Worm (Caenorhabditis elegans) whole organism, L4 larva: Measurements from ENCODE around the gene ced-13.

ENCODE experiments used
- D1046.2 ChIP-seq: fragments of 200-800 bp; sonication (Bioruptor generic); IDR thresholded peaks from 2 replicates; pipeline ENCODE4 v1.3.6; 2022; ENCODE audit warnings: missing genetic modification characterization, missing compliant biosample characterization
- F26F4.8 ChIP-seq: fragments of 200-800 bp; sonication (Bioruptor generic); conservative IDR thresholded peaks from 2 replicates; pipeline ENCODE4 v1.3.6; 2022; ENCODE audit warnings: missing genetic modification characterization, missing compliant biosample characterization
- F44E2.7 ChIP-seq: fragments of 200-800 bp; sonication (Bioruptor generic); IDR thresholded peaks from 2 replicates; pipeline ENCODE4 v2.1.2; 2022; ENCODE audit warnings: missing genetic modification characterization, missing compliant biosample characterization
- R02D3.7 ChIP-seq: fragments of 150-350 bp; sonication (generic microtip); optimal IDR thresholded peaks from 3 replicates; lab custom pipeline; 2014; ENCODE audit warnings: missing biosample characterization, missing genetic modification characterization
- T20F7.1 ChIP-seq: fragments of 200-800 bp; sonication (Bioruptor generic); optimal IDR thresholded peaks from 2 replicates; lab custom pipeline; 2018; ENCODE audit warnings: mild to moderate bottlenecking, missing genetic modification characterization, missing compliant biosample characterization
- Y105C5A.15 ChIP-seq: fragments of 200-800 bp; sonication (Bioruptor generic); IDR thresholded peaks from 2 replicates; pipeline ENCODE4 v1.3.6; 2022; ENCODE audit warnings: missing genetic modification characterization, missing compliant biosample characterization
- Y5F2A.4 ChIP-seq: fragments of 200-800 bp; sonication (Bioruptor generic); optimal IDR thresholded peaks from 2 replicates; lab custom pipeline; 2018; ENCODE audit warnings: mild to moderate bottlenecking, missing genetic modification characterization, missing compliant biosample characterization
- Y75B8A.6 ChIP-seq: fragments of 200-800 bp; sonication (Bioruptor generic); IDR thresholded peaks from 2 replicates; pipeline ENCODE4 v1.3.6; 2022; ENCODE audit warnings: missing genetic modification reagents, missing genetic modification characterization, missing compliant biosample characterization
- ZK337.2 ChIP-seq: fragments of 200-800 bp; sonication (Bioruptor generic); IDR thresholded peaks from 2 replicates; pipeline ENCODE4 v1.3.6; 2022; ENCODE audit warnings: missing genetic modification reagents, missing genetic modification characterization, missing compliant biosample characterization
- aha-1 ChIP-seq: fragments of 150-350 bp; peaks from one replicate; lab custom pipeline; 2014; ENCODE audit warnings: missing biosample characterization, missing genetic modification characterization
- ama-1 ChIP-seq: fragments of 150-350 bp; optimal IDR thresholded peaks from 2 replicates; lab custom pipeline; 2014; ENCODE audit warnings: inconsistent platforms, mixed read lengths
- ceh-32 ChIP-seq: sonication (generic microtip); optimal IDR thresholded peaks from 2 replicates; lab custom pipeline; 2016; ENCODE audit warnings: mild to moderate bottlenecking, missing genetic modification characterization, missing compliant biosample characterization; ENCODE audit not compliant: poor library complexity
- ceh-44 ChIP-seq: fragments of 200-800 bp; sonication (Bioruptor generic); IDR thresholded peaks from 2 replicates; pipeline ENCODE4 v1.3.6; 2022; ENCODE audit warnings: missing genetic modification reagents, missing genetic modification characterization, missing compliant biosample characterization
- ctbp-1 ChIP-seq: fragments of 200-800 bp; sonication (Bioruptor generic); IDR thresholded peaks from 2 replicates; pipeline ENCODE4 v1.3.6; 2022; ENCODE audit warnings: missing genetic modification reagents, missing genetic modification characterization, missing compliant biosample characterization
- daf-16 ChIP-seq, 3 experiments: sonication (generic microtip); optimal IDR thresholded peaks; 2 replicates each; lab custom pipeline; 2016 to 2017; ENCODE audit warnings: missing genetic modification characterization in 3 of 3, missing genetic modification reagents in 3 of 3, mild to moderate bottlenecking in 2 of 3, missing compliant biosample characterization in 2 of 3, missing biosample characterization in 1 of 3, moderate library complexity in 1 of 3
- daf-8 ChIP-seq: fragments of 200-800 bp; sonication (Bioruptor generic); IDR thresholded peaks from 2 replicates; pipeline ENCODE4 v1.3.6; 2022; ENCODE audit warnings: missing genetic modification characterization, missing compliant biosample characterization
- dmd-8 ChIP-seq: fragments of 200-800 bp; sonication (Bioruptor generic); IDR thresholded peaks from 2 replicates; pipeline ENCODE4 v1.3.6; 2022; ENCODE audit warnings: missing genetic modification characterization, missing compliant biosample characterization
- duxl-1 ChIP-seq: sonication (generic microtip); optimal IDR thresholded peaks from 2 replicates; lab custom pipeline; 2016; ENCODE audit warnings: mild to moderate bottlenecking, missing genetic modification characterization, moderate library complexity, missing compliant biosample characterization; ENCODE audit not compliant: poor library complexity
- dve-1 ChIP-seq: sonication (generic microtip); optimal IDR thresholded peaks from 2 replicates; lab custom pipeline; 2017; ENCODE audit warnings: antibody characterized with exemption, mild to moderate bottlenecking, missing genetic modification characterization, missing compliant biosample characterization; ENCODE audit not compliant: insufficient read depth
- gei-8 ChIP-seq: fragments of 200-800 bp; sonication (Bioruptor generic); optimal IDR thresholded peaks from 2 replicates; lab custom pipeline; 2018; ENCODE audit warnings: mild to moderate bottlenecking, missing genetic modification characterization, missing compliant biosample characterization
- hif-1 ChIP-seq, 2 experiments: sonication (generic microtip); optimal IDR thresholded peaks; 2 replicates each; lab custom pipeline; 2016 to 2017; ENCODE audit warnings: missing compliant biosample characterization in 2 of 2, missing genetic modification characterization in 2 of 2, missing genetic modification reagents in 2 of 2, missing genotype in 2 of 2, mild to moderate bottlenecking in 1 of 2
- mxl-3 ChIP-seq: fragments of 200-800 bp; sonication (Bioruptor generic); optimal IDR thresholded peaks from 2 replicates; lab custom pipeline; 2018; ENCODE audit warnings: mild to moderate bottlenecking, missing genetic modification characterization, missing compliant biosample characterization
- nhr-102 ChIP-seq: sonication (generic microtip); optimal IDR thresholded peaks from 2 replicates; lab custom pipeline; 2016; ENCODE audit warnings: mild to moderate bottlenecking, missing genetic modification characterization, moderate library complexity, missing compliant biosample characterization
- nhr-11 ChIP-seq: fragments of 150-350 bp; optimal IDR thresholded peaks from 2 replicates; lab custom pipeline; 2014; ENCODE audit warnings: missing biosample characterization, missing genetic modification characterization
- nhr-42 ChIP-seq: fragments of 200-800 bp; sonication (Bioruptor generic); IDR thresholded peaks from 2 replicates; pipeline ENCODE4 v1.3.6; 2022; ENCODE audit warnings: missing genetic modification characterization, missing compliant biosample characterization
- nhr-76 ChIP-seq: fragments of 150-350 bp; optimal IDR thresholded peaks from 2 replicates; lab custom pipeline; 2014; ENCODE audit warnings: missing biosample characterization, missing genetic modification characterization
- nhr-77 ChIP-seq: fragments of 150-350 bp; optimal IDR thresholded peaks from 2 replicates; lab custom pipeline; 2014; ENCODE audit warnings: missing biosample characterization, missing genetic modification characterization
- pqm-1 ChIP-seq: sonication (generic microtip); optimal IDR thresholded peaks from 2 replicates; lab custom pipeline; 2017; ENCODE audit warnings: missing biosample characterization, missing genetic modification characterization
- spr-1 ChIP-seq: sonication (generic microtip); optimal IDR thresholded peaks from 2 replicates; lab custom pipeline; 2016; ENCODE audit warnings: mild to moderate bottlenecking, missing genetic modification characterization, missing compliant biosample characterization
- tag-97 ChIP-seq: fragments of 200-800 bp; sonication (Bioruptor generic); IDR thresholded peaks from 2 replicates; pipeline ENCODE4 v1.3.6; 2022; ENCODE audit warnings: missing genetic modification characterization, missing compliant biosample characterization
- unc-62 ChIP-seq, 3 experiments: fragments of 150-350 bp in 1 of 3; sonication (generic microtip); optimal IDR thresholded peaks in 2 of 3; peaks in 1 of 3; 1 replicate in 1 of 3; 2 replicates in 2 of 3; lab custom pipeline; 2014 to 2017; ENCODE audit warnings: missing biosample characterization in 3 of 3, missing genetic modification characterization in 3 of 3, missing genetic modification reagents in 3 of 3, missing genotype in 1 of 3
- vab-7 ChIP-seq: fragments of 200-800 bp; sonication (Bioruptor generic); IDR thresholded peaks from 2 replicates; pipeline ENCODE4 v1.3.6; 2022; ENCODE audit warnings: missing genetic modification reagents, missing genetic modification characterization, missing compliant biosample characterization
- zip-11 ChIP-seq: fragments of 200-800 bp; sonication (Bioruptor generic); IDR thresholded peaks from 2 replicates; pipeline ENCODE4 v1.3.6; 2022; ENCODE audit warnings: missing genetic modification characterization, missing compliant biosample characterization
- ztf-11 ChIP-seq: fragments of 150-350 bp; optimal IDR thresholded peaks from 2 replicates; lab custom pipeline; 2014; ENCODE audit warnings: missing biosample characterization, missing genetic modification characterization

ced-13 gene

DNA sequence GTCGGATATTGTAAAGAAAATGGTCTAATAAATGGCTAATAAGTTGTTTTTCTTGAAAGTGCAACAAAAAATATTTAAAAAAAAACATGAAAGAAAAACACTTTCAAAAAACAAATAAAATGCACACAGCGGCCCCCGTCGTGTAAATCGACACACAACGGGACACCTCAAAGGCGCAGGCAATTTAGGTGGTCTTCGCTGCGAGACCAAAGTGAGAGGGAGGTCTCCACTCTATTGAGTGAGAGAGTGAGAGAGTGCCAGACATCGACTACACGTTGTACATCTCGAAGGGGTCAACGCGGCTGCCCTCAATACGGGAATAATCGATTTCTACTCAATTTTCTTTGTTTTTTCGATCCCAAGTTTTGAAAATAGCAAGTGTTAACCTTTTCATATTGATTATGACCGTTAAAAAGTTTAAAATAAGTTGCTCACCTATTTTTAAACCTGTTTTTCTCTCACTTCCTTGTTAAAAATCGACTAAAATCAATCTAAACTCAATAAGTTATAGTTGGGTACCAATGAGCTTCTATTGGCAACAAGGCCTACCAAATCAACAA is 12.6 kb downstream of the ced-13 start, which contains the start of gene sec-16A.2 (continued):
- TF ChIP-seq daf-8 (GFP tag; lab: Robert Waterston, UW) = no peak
- peak; percentile 62 for TF ChIP-seq dve-1 (tag; lab: Kevin White, UChicago)
- no peak for TF ChIP-seq dmd-8 (GFP tag; lab: Robert Waterston, UW)

ce11 chrX:8286164-8286563 is 13.3 kb downstream of the ced-13 start:
- TF ChIP-seq spr-1 = no peak
- TF ChIP-seq ceh-44 (GFP tag; lab: Robert Waterston, UW) = no peak
- TF ChIP-seq nhr-11 (tag; lab: Kevin White, UChicago) = no peak
- TF ChIP-seq Y75B8A.6 = no peak
- TF ChIP-seq D1046.2 (GFP tag; lab: Robert Waterston, UW) = no peak
- no peak for TF ChIP-seq hif-1 (tag; optimal IDR thresholded peaks at IDR 0.05; lab: Kevin White, UChicago)
- no peak for TF ChIP-seq nhr-102
- no peak for TF ChIP-seq tag-97
- no peak for TF ChIP-seq nhr-77

DNA sequence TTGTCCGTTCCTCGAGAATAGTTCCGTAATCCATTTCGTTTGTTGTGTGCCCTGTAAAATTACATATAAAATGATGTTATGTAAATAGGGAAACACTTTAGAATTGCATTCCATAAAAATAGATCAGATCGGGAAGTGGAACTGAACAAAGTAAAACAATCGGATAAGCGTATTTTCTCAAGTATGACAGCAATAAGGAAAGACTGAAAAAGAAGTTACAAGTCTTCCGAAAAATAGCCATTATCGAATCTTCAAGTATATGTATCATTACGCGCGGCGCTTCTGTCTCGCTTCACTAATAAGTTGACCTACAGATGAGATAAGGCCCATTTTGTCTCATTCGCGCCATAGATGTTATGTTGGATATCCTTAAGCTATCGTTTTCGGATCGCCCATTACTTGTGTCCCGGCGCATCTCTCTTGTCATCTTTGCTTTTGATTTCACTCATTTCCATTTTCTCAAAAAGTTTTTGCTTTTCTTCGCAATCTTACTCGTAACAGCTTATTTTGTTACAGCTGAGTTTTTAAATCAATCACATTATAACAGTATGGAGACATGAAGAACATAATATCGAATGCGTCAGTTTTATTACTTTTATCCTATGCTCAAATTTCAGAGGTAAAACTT is 14.2 kb downstream of the ced-13 start, which contains the start of the genes fis-2 and F13B9.2:
fis-2 (minus strand) TSS at position 51 of the 628 bp plus-strand sequence.
F13B9.2 (plus strand) TSS at position 515 of the 628 bp plus-strand sequence.
- TF ChIP-seq nhr-42 (GFP tag; lab: Robert Waterston, UW) = no peak
- TF ChIP-seq ztf-11 = no peak
- TF ChIP-seq Y5F2A.4 (GFP tag; lab: Kevin White, UChicago) = no peak
- TF ChIP-seq pqm-1 (tag; lab: Kevin White, UChicago) = no peak
- no peak for TF ChIP-seq F44E2.7 (GFP tag; lab: Robert Waterston, UW)
- TF ChIP-seq T20F7.1 (GFP tag; lab: Kevin White, UChicago) = no peak
- TF ChIP-seq dve-1 (tag; lab: Kevin White, UChicago) = no peak
- TF ChIP-seq ceh-32 (tag; lab: Kevin White, UChicago) = no peak
- no peak for TF ChIP-seq gei-8 (GFP tag; lab: Kevin White, UChicago)
- no peak for TF ChIP-seq dmd-8 (GFP tag; lab: Robert Waterston, UW)
- no peak for TF ChIP-seq ctbp-1 (GFP tag; lab: Robert Waterston, UW)
- TF ChIP-seq zip-11 = no peak
- TF ChIP-seq daf-8 (GFP tag; lab: Robert Waterston, UW) = no peak

DNA sequence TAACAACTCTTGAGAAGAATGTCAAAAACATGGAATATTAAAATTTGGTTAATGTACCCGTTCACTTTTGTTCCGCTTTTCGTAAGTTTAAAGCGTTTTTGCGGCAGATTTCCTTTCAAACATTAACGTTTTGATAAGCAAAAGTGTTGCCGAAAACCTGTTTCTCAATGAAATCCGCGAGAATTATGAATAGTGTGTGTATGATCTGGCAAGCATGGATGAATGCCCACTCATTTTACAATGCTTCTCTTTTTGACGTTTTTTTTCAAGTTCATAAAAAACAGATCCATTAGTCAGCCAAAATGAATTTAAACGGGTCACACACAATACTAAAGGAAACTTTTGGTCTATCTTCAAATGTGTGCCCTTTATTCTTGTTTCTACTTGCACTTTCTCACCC is 15.5 kb downstream of the ced-13 start:
- TF ChIP-seq unc-62 (GFP tag; optimal IDR thresholded peaks at IDR 0.05 in 1 of 2; lab: Kevin White, UChicago) (peak in 1 of 2 experiments; percentile 25), unc-62 (tag; optimal IDR thresholded peaks at IDR 0.05; lab: Kevin White, UChicago) (no peak), nhr-11 (tag; lab: Kevin White, UChicago) (no peak), aha-1 (tag; lab: Kevin White, UChicago) (peak; percentile 94), nhr-76 (no peak), F26F4.8 (no peak), R02D3.7 (tag; lab: Kevin White, UChicago) (no peak), daf-8 (GFP tag; lab: Robert Waterston, UW) (no peak)

ce11 chrX:8276984-8277383 is 22.5 kb downstream of the ced-13 start:
- TF ChIP-seq mxl-3 (GFP tag; lab: Kevin White, UChicago) (no peak), ZK337.2 (GFP tag; lab: Robert Waterston, UW) (no peak), vab-7 (no peak), aha-1 (tag; lab: Kevin White, UChicago) (peak; percentile 59), daf-16 (GFP tag; optimal IDR thresholded peaks at IDR 0.05; lab: Kevin White, UChicago) (peak in 1 of 2 experiments; percentile 92), daf-16 (tag; optimal IDR thresholded peaks at IDR 0.05; lab: Kevin White, UChicago) (no peak), ama-1 (lab: Kevin White, UChicago) (no peak), Y105C5A.15 (GFP tag; lab: Robert Waterston, UW) (no peak), duxl-1 (no peak), hif-1 (tag; optimal IDR thresholded peaks at IDR 0.05; lab: Kevin White, UChicago) (no peak)
- TF ChIP-seq, all 104 proteins: peak for 2
